Fruit fly (Drosophila melanogaster) Kc167 (cell line): ENCODE results near the gene CG31955.

Experiments used
- Myc ChIP-seq: fragments of >200 bp; optimal IDR thresholded peaks from 2 replicates; lab custom pipeline; 2017; ENCODE audit warnings: missing external identifiers
- Sin3A ChIP-seq: fragments of >200 bp; optimal IDR thresholded peaks from 2 replicates; lab custom pipeline; 2018; ENCODE audit warnings: missing external identifiers
- h ChIP-seq: fragments of >200 bp; optimal IDR thresholded peaks from 3 replicates; lab custom pipeline; 2018; ENCODE audit warnings: missing external identifiers
- insv ChIP-seq: fragments of >200 bp; optimal IDR thresholded peaks from 3 replicates; lab custom pipeline; 2018; ENCODE audit warnings: missing external identifiers
- psq ChIP-seq: fragments of >200 bp; optimal IDR thresholded peaks from 2 replicates; lab custom pipeline; 2017; ENCODE audit warnings: missing external identifiers
- ttk ChIP-seq: sonication (Bioruptor generic); optimal IDR thresholded peaks from 2 replicates; lab custom pipeline; 2017; ENCODE audit warnings: missing external identifiers

Gene CG31955

dm6 chr2L:3669034-3669433 is 43.9 kb downstream of the CG31955 start, which contains the start of gene Sfp24Bd:
Gene Sfp24Bd (minus strand): TSS chr2L:3669134.
- TF ChIP-seq h (lab: Kevin White, UChicago) = no peak
- TF ChIP-seq Myc (lab: Kevin White, UChicago) = no peak
- no peak for TF ChIP-seq psq (lab: Kevin White, UChicago)
- no peak for TF ChIP-seq insv
- no peak for TF ChIP-seq ttk (lab: Kevin White, UChicago)
- no peak for TF ChIP-seq Sin3A (lab: Kevin White, UChicago)

DNA sequence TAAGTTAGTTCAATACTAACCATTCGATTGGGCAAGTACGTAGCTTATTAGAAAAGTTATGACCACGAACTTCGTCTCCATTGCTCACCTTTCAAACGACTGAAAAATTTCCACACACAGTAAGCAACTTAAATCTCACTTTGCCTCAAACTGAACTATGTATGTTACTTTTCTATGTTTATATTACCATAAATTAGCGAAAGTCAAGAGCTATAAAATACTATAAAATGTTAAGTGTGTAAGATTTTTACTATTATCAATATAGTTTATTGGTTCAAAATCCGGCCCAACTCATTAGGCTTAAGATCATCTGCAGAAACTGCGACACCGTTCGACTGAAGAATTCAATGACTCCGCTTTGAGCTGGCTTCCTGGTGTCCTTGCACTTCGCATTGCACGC is 44.5 kb downstream of the CG31955 start, which contains the start of gene Sfp24Ba:
Gene Sfp24Ba (minus strand): TSS at position 101 of the 400 bp plus-strand sequence.
- no peak for TF ChIP-seq h (lab: Kevin White, UChicago)
- TF ChIP-seq Sin3A (lab: Kevin White, UChicago) = no peak
- no peak for TF ChIP-seq ttk (lab: Kevin White, UChicago)
- TF ChIP-seq insv = no peak
- no peak for TF ChIP-seq Myc (lab: Kevin White, UChicago)
- no peak for TF ChIP-seq psq (lab: Kevin White, UChicago)

dm6 chr2L:3662307-3662795 is 50.6 kb downstream of the CG31955 start, which contains the start of gene Drgx:
Gene Drgx (plus strand): TSS chr2L:3662745.
- TF ChIP-seq insv = no peak
- no peak for TF ChIP-seq psq (lab: Kevin White, UChicago)
- TF ChIP-seq ttk (lab: Kevin White, UChicago) = no peak
- TF ChIP-seq h (lab: Kevin White, UChicago) = no peak
- no peak for TF ChIP-seq Sin3A (lab: Kevin White, UChicago)
- TF ChIP-seq Myc (lab: Kevin White, UChicago) = no peak
